Fruit fly (Drosophila melanogaster): ENCODE measurements around the gene AnxB11.

DNA sequence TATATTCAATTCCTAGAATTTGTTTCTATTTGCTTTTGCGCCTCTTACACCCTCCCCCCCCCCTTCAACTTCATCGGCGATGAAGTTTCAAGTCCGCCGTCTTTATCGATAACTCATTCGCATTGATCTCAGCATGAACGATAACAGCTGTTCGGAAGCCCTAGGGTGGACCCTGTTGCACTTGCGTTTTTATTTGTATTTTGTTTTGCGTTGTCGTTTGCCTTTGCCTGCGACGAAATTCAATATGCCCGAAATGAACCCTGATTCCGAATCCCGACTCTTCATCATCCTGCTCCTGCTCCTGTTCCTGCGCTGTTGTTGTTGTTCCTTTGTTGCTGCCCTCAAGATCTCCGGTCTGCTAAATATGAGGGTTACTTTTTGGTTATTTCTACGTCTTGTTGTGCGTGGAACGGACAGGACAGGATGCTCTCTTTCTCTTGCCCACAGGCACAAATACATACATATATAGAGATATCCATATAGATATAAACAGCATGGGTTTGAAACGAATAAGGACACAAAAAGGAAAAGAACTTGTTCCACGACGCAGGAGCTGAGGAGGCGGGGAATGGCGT, 4.5 kb upstream of the AnxB11 start:
- TF ChIP-seq psq (optimal IDR thresholded peaks at IDR 0.05): no peak
- TF ChIP-seq Myc (optimal IDR thresholded peaks at IDR 0.05): no peak
- no peak for TF ChIP-seq h (optimal IDR thresholded peaks at IDR 0.05)

Measured in Kc167 (cell line).